Worm (Caenorhabditis elegans): ENCODE data around the gene btf-1.

DNA sequence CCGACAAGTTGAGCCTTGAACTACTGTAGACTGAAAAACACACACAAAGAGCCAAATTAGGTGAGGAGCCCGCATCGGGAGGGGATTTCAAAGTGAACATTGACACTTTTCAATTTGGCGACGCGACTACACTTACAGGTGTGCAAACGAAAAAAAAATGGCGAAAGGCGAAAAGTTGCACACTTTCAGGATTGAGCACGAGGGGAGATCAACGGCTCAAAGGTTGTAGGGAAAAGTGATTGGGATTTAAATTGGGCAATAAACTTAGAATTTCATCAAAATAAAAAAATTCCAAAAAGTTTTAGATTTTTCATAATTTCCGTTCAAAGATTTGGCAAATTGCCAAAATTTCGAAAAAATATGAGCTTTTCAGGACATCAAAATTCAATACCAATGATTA is 43.1 kb downstream of the btf-1 start, which contains the start of gene F15D4.4:
- TF ChIP-seq ceh-28 (tag; optimal IDR thresholded peaks at IDR 0.05) (no peak), mdl-1 (tag; optimal IDR thresholded peaks at IDR 0.05) (no peak), daf-12 (tag; optimal IDR thresholded peaks at IDR 0.05) (no peak), dmd-9 (GFP tag; IDR thresholded peaks at IDR 0.05) (no peak), zag-1 (tag; optimal IDR thresholded peaks at IDR 0.05) (no peak), fkh-10 (GFP tag; optimal IDR thresholded peaks at IDR 0.05) (no peak), pqm-1 (tag; optimal IDR thresholded peaks at IDR 0.05) (no peak), mep-1 (tag; optimal IDR thresholded peaks at IDR 0.05) (no peak), nhr-76 (tag; optimal IDR thresholded peaks at IDR 0.05) (no peak), F26F4.8 (GFP tag; conservative IDR thresholded peaks at IDR 0.05) (no peak)

Measured in whole organism, L4 larva.